Fruit fly (Drosophila melanogaster) whole organism, wandering third instar larva: ENCODE results near the gene Or71a.

Source experiments
- CG9705 ChIP-seq: fragments of 200-800 bp; sonication (Bioruptor generic); optimal IDR thresholded peaks from 2 replicates; lab custom pipeline; 2018; ENCODE audit warnings: missing biosample characterization, mild to moderate bottlenecking, missing genetic modification characterization
- CrebA ChIP-seq: fragments of 200-800 bp; sonication (Bioruptor generic); optimal IDR thresholded peaks from 2 replicates; lab custom pipeline; 2016; ENCODE audit warnings: missing biosample characterization, mild to moderate bottlenecking, missing genetic modification characterization, borderline replicate concordance
- Dfd ChIP-seq: fragments of >200 bp; optimal IDR thresholded peaks from 2 replicates; lab custom pipeline; 2017; ENCODE audit warnings: missing biosample characterization, missing genetic modification characterization
- Hr83 ChIP-seq: fragments of 200-300 bp; sonication (Bioruptor generic); optimal IDR thresholded peaks from 2 replicates; lab custom pipeline; 2016; ENCODE audit warnings: missing biosample characterization, mild to moderate bottlenecking, missing genetic modification characterization, moderate library complexity; ENCODE audit not compliant: poor library complexity, severe bottlenecking
- OdsH ChIP-seq: fragments of 200-800 bp; sonication (Bioruptor generic); optimal IDR thresholded peaks from 2 replicates; lab custom pipeline; 2016; ENCODE audit warnings: missing biosample characterization, mild to moderate bottlenecking, missing genetic modification characterization
- Sp1 ChIP-seq: fragments of 200-800 bp; sonication (Bioruptor generic); optimal IDR thresholded peaks from 3 replicates; lab custom pipeline; 2019; ENCODE audit warnings: missing biosample characterization, mild to moderate bottlenecking, missing genetic modification characterization, moderate library complexity
- jim ChIP-seq: fragments of 175-275, 200-325 bp; sonication (Bioruptor generic); optimal IDR thresholded peaks from 2 replicates; lab custom pipeline; 2016; ENCODE audit warnings: missing biosample characterization, mild to moderate bottlenecking, missing genetic modification characterization
- psq ChIP-seq: fragments of 200-800 bp; sonication (Bioruptor generic); optimal IDR thresholded peaks from 3 replicates; lab custom pipeline; 2017; ENCODE audit warnings: missing biosample characterization, mild to moderate bottlenecking, missing genetic modification characterization, moderate library complexity
- tai ChIP-seq: sonication (Bioruptor generic); optimal IDR thresholded peaks from 2 replicates; lab custom pipeline; 2016; ENCODE audit warnings: missing biosample characterization, missing genetic modification characterization
- usp ChIP-seq: fragments of >200 bp; optimal IDR thresholded peaks from 2 replicates; lab custom pipeline; 2017; ENCODE audit warnings: missing biosample characterization, missing genetic modification characterization

DNA sequence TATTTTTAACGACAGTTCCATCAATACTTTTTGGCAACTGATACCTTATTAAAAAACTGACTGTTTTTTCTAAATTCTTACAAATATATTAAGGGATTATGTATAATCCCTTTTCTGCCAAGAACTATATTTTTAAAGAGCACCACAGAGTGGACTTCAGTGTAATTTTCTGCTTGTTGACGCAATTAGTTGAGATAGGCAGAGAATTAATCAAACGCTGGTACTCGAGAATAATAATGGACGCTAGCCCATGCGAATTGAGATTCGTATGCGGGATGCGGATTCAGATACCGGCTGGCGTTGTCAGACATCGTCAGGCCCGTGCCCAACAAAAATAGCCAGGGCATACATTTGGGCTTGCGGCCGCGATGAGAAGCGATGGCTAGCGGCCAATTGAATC, 35.0 kb upstream of the Or71a start, which contains the start of gene CG13458:
- TF ChIP-seq psq (GFP tag; lab: Kevin White, UChicago): no peak
- TF ChIP-seq Dfd (GFP tag; lab: Kevin White, UChicago): no peak
- TF ChIP-seq usp (GFP tag; lab: Kevin White, UChicago): no peak
- no peak for TF ChIP-seq tai
- TF ChIP-seq CrebA (GFP tag; lab: Kevin White, UChicago): no peak
- TF ChIP-seq Hr83 (GFP tag; lab: Kevin White, UChicago): no peak
- no peak for TF ChIP-seq Sp1 (GFP tag; lab: Kevin White, UChicago)
- no peak for TF ChIP-seq jim (GFP tag; lab: Kevin White, UChicago)
- no peak for TF ChIP-seq OdsH (GFP tag; lab: Kevin White, UChicago)
- TF ChIP-seq CG9705 (GFP tag; lab: Kevin White, UChicago): no peak
